Fruit fly (Drosophila melanogaster) whole organism, embryonic: Measurements from ENCODE around the gene CG44001.

Source experiments
- Bdp1 ChIP-seq: fragments of 200-800 bp; sonication (Bioruptor generic); optimal IDR thresholded peaks from 3 replicates; lab custom pipeline; 2016; ENCODE audit warnings: missing biosample characterization, missing genetic modification characterization
- CG10431 ChIP-seq: fragments of 200-800 bp; sonication (Bioruptor generic); optimal IDR thresholded peaks from 3 replicates; lab custom pipeline; 2018; ENCODE audit warnings: missing biosample characterization, mild to moderate bottlenecking, missing genetic modification characterization
- CG11695 ChIP-seq: fragments of 200-800 bp; sonication (Bioruptor generic); IDR thresholded peaks from 3 replicates; pipeline ENCODE4 v1.3.6; 2022; ENCODE audit warnings: missing biosample characterization, missing genetic modification characterization
- CG12299 ChIP-seq: fragments of 200-800 bp; sonication (Bioruptor generic); optimal IDR thresholded peaks from 2 replicates; lab custom pipeline; 2018; ENCODE audit warnings: missing biosample characterization, mild to moderate bottlenecking, missing genetic modification characterization
- CG12744 ChIP-seq: fragments of 200-800 bp; sonication (Bioruptor generic); optimal IDR thresholded peaks from 2 replicates; lab custom pipeline; 2016; ENCODE audit warnings: missing biosample characterization, missing genetic modification characterization
- CG15073 ChIP-seq: fragments of 200-800 bp; sonication (Bioruptor generic); optimal IDR thresholded peaks from 2 replicates; lab custom pipeline; 2016; ENCODE audit warnings: missing biosample characterization, missing genetic modification characterization
- CG1529 ChIP-seq: fragments of 200-800 bp; sonication (Bioruptor generic); optimal IDR thresholded peaks from 3 replicates; lab custom pipeline; 2018; ENCODE audit warnings: missing biosample characterization, missing genetic modification characterization
- CG15514 ChIP-seq: fragments of 200-800 bp; sonication (Bioruptor generic); optimal IDR thresholded peaks from 3 replicates; lab custom pipeline; 2017; ENCODE audit warnings: missing biosample characterization, missing genetic modification characterization, mild to moderate bottlenecking, moderate library complexity, missing genetic modification reagents
- CG1602 ChIP-seq: fragments of 200-800 bp; sonication (Bioruptor generic); optimal IDR thresholded peaks from 3 replicates; lab custom pipeline; 2016; ENCODE audit warnings: missing biosample characterization, missing genetic modification characterization
- CG17612 ChIP-seq: fragments of 200-800 bp; sonication (Bioruptor generic); IDR thresholded peaks from 2 replicates; pipeline ENCODE4 v1.3.6; 2022; ENCODE audit warnings: missing biosample characterization, missing genetic modification characterization
- CG17829 ChIP-seq: fragments of 200-800 bp; optimal IDR thresholded peaks from 2 replicates; lab custom pipeline; 2019; ENCODE audit warnings: missing biosample characterization, mild to moderate bottlenecking, missing genetic modification characterization, moderate library complexity
- CG2678 ChIP-seq: fragments of 200-800 bp; sonication (Bioruptor generic); optimal IDR thresholded peaks from 3 replicates; lab custom pipeline; 2019; ENCODE audit warnings: missing biosample characterization, mild to moderate bottlenecking, missing genetic modification characterization, moderate library complexity
- CG30431 ChIP-seq: fragments of 200-800 bp; sonication (Bioruptor generic); optimal IDR thresholded peaks from 2 replicates; lab custom pipeline; 2017; ENCODE audit warnings: missing biosample characterization, missing genetic modification characterization
- CG3065 ChIP-seq: fragments of 200-800 bp; sonication (Bioruptor generic); optimal IDR thresholded peaks from 2 replicates; lab custom pipeline; 2016; ENCODE audit warnings: missing biosample characterization, missing genetic modification characterization
- CG31388 ChIP-seq: fragments of 200-800 bp; sonication (Bioruptor generic); optimal IDR thresholded peaks from 2 replicates; lab custom pipeline; 2016; ENCODE audit warnings: missing biosample characterization, missing genetic modification characterization
- CG33557 ChIP-seq: fragments of 200-800 bp; sonication (Bioruptor generic); optimal IDR thresholded peaks from 2 replicates; lab custom pipeline; 2019; ENCODE audit warnings: missing biosample characterization, mild to moderate bottlenecking, missing genetic modification characterization, moderate library complexity
- CG4360 ChIP-seq: fragments of 200-800 bp; sonication (Bioruptor generic); IDR thresholded peaks from 2 replicates; pipeline ENCODE4 v1.3.6; 2022; ENCODE audit warnings: missing biosample characterization, missing genetic modification characterization
- CG4404 ChIP-seq: fragments of 200-800 bp; sonication (Bioruptor generic); IDR thresholded peaks from 2 replicates; pipeline ENCODE4 v1.3.6; 2022; ENCODE audit warnings: missing biosample characterization, missing genetic modification characterization
- CG4707 ChIP-seq: fragments of 200-800 bp; sonication (Bioruptor generic); optimal IDR thresholded peaks from 2 replicates; lab custom pipeline; 2018; ENCODE audit warnings: missing biosample characterization, mild to moderate bottlenecking, missing genetic modification characterization, moderate library complexity
- CG5245 ChIP-seq: fragments of 200-800 bp; sonication (Bioruptor generic); optimal IDR thresholded peaks from 3 replicates; lab custom pipeline; 2016; ENCODE audit warnings: missing biosample characterization, missing genetic modification characterization
- CG5953 ChIP-seq: fragments of 200-800 bp; sonication (Bioruptor generic); IDR thresholded peaks from 2 replicates; pipeline ENCODE4 v1.3.6; 2022; ENCODE audit warnings: missing biosample characterization, missing genetic modification characterization
- CG7928 ChIP-seq: fragments of 200-800 bp; sonication (Bioruptor generic); optimal IDR thresholded peaks from 2 replicates; lab custom pipeline; 2017; ENCODE audit warnings: missing biosample characterization, mild to moderate bottlenecking, missing genetic modification characterization
- CG8089 ChIP-seq: fragments of 200-800 bp; sonication (Bioruptor generic); optimal IDR thresholded peaks from 3 replicates; lab custom pipeline; 2016; ENCODE audit warnings: missing biosample characterization, missing genetic modification characterization
- CG8944 ChIP-seq: fragments of 200-800 bp; sonication (Bioruptor generic); optimal IDR thresholded peaks from 3 replicates; lab custom pipeline; 2016; ENCODE audit warnings: missing biosample characterization, missing genetic modification characterization
- Dad ChIP-seq: fragments of 200-800 bp; sonication (Bioruptor generic); optimal IDR thresholded peaks from 3 replicates; lab custom pipeline; 2016; ENCODE audit warnings: missing biosample characterization, missing genetic modification characterization
- Drgx ChIP-seq: fragments of 200-800 bp; sonication (Bioruptor generic); IDR thresholded peaks from 2 replicates; pipeline ENCODE4 v1.3.6; 2022; ENCODE audit warnings: missing biosample characterization, missing genetic modification characterization
- HHEX ChIP-seq: fragments of 200-800 bp; sonication (Bioruptor generic); optimal IDR thresholded peaks from 3 replicates; lab custom pipeline; 2017; ENCODE audit warnings: missing biosample characterization, mild to moderate bottlenecking, missing genetic modification characterization, missing genetic modification reagents
- Hey ChIP-seq: fragments of 200-800 bp; sonication (Bioruptor generic); optimal IDR thresholded peaks from 3 replicates; lab custom pipeline; 2018; ENCODE audit warnings: missing biosample characterization, mild to moderate bottlenecking, missing genetic modification characterization
- Hmr ChIP-seq: fragments of 200-800 bp; sonication (Bioruptor generic); optimal IDR thresholded peaks from 3 replicates; lab custom pipeline; 2017; ENCODE audit warnings: mild to moderate bottlenecking, missing biosample characterization, missing genetic modification reagents, missing genetic modification characterization
- Kr ChIP-seq: fragments of 200-800 bp; sonication (Bioruptor generic); optimal IDR thresholded peaks from 2 replicates; lab custom pipeline; 2017; ENCODE audit warnings: missing biosample characterization, mild to moderate bottlenecking, missing genetic modification characterization
- Lim3 ChIP-seq: fragments of 200-800 bp; sonication (Bioruptor generic); IDR thresholded peaks from 2 replicates; pipeline ENCODE4 v1.3.6; 2022; ENCODE audit warnings: missing biosample characterization, missing genetic modification characterization
- Lpt ChIP-seq: fragments of >200 bp; optimal IDR thresholded peaks from 2 replicates; lab custom pipeline; 2018; ENCODE audit warnings: missing biosample characterization, missing genetic modification characterization
- NfI ChIP-seq: fragments of 200-800 bp; sonication (Bioruptor generic); optimal IDR thresholded peaks from 3 replicates; lab custom pipeline; 2018; ENCODE audit warnings: missing biosample characterization, mild to moderate bottlenecking, missing genetic modification characterization, moderate library complexity
- ac ChIP-seq: fragments of 200-800 bp; sonication (Bioruptor generic); optimal IDR thresholded peaks from 3 replicates; lab custom pipeline; 2017; ENCODE audit warnings: missing biosample characterization, mild to moderate bottlenecking, missing genetic modification characterization
- amos ChIP-seq: fragments of 200-800 bp; sonication (Bioruptor generic); IDR thresholded peaks from 2 replicates; pipeline ENCODE4 v1.3.6; 2022; ENCODE audit warnings: missing biosample characterization, missing genetic modification characterization; ENCODE audit not compliant: partially characterized antibody
- aop ChIP-seq: fragments of 200-800 bp; sonication (Bioruptor generic); IDR thresholded peaks from 2 replicates; pipeline ENCODE4 v1.3.6; 2022; ENCODE audit warnings: missing biosample characterization, missing genetic modification characterization
- bigmax ChIP-seq: fragments of 200-800 bp; sonication (Bioruptor generic); optimal IDR thresholded peaks from 2 replicates; lab custom pipeline; 2018; ENCODE audit warnings: missing biosample characterization, mild to moderate bottlenecking, missing genetic modification characterization
- bowl ChIP-seq: fragments of 200-800 bp; sonication (Bioruptor generic); IDR thresholded peaks from 2 replicates; pipeline ENCODE4 v1.3.6; 2022; ENCODE audit warnings: missing biosample characterization, missing genetic modification characterization
- caup ChIP-seq: fragments of 200-800 bp; sonication (Bioruptor generic); optimal IDR thresholded peaks from 3 replicates; lab custom pipeline; 2017; ENCODE audit warnings: missing biosample characterization, mild to moderate bottlenecking, missing genetic modification characterization, moderate library complexity; ENCODE audit not compliant: severe bottlenecking
- cg ChIP-seq: fragments of 200-800 bp; sonication (Bioruptor generic); optimal IDR thresholded peaks from 3 replicates; lab custom pipeline; 2019; ENCODE audit warnings: missing biosample characterization, mild to moderate bottlenecking, missing genetic modification characterization, moderate library complexity
- ems ChIP-seq: fragments of 200-800 bp; sonication (Bioruptor generic); optimal IDR thresholded peaks from 3 replicates; lab custom pipeline; 2016; ENCODE audit warnings: missing biosample characterization, missing genetic modification characterization
- en ChIP-seq: fragments of 200-800 bp; sonication (Bioruptor generic); optimal IDR thresholded peaks from 2 replicates; lab custom pipeline; 2016; ENCODE audit warnings: missing biosample characterization, missing genetic modification characterization
- h ChIP-seq: fragments of >200 bp; optimal IDR thresholded peaks from 2 replicates; lab custom pipeline; 2017
- her ChIP-seq: fragments of 200-800 bp; sonication (Bioruptor generic); optimal IDR thresholded peaks from 2 replicates; lab custom pipeline; 2016; ENCODE audit warnings: missing biosample characterization, missing genetic modification characterization
- jigr1 ChIP-seq: fragments of 200-800 bp; sonication (Bioruptor generic); IDR thresholded peaks from 3 replicates; pipeline ENCODE4 v1.3.6; 2022; ENCODE audit warnings: missing biosample characterization, missing genetic modification characterization
- ken ChIP-seq: fragments of 200-800 bp; sonication (Bioruptor generic); IDR thresholded peaks from 3 replicates; pipeline ENCODE4 v1.3.6; 2022; ENCODE audit warnings: missing biosample characterization, missing genetic modification characterization
- oc ChIP-seq: fragments of 200-800 bp; sonication (Bioruptor generic); optimal IDR thresholded peaks from 2 replicates; lab custom pipeline; 2018; ENCODE audit warnings: missing biosample characterization, mild to moderate bottlenecking, missing genetic modification characterization, moderate library complexity
- slbo ChIP-seq: fragments of 200-800 bp; sonication (Bioruptor generic); IDR thresholded peaks from 2 replicates; pipeline ENCODE4 v1.3.6; 2022; ENCODE audit warnings: missing biosample characterization, missing genetic modification characterization
- ssp ChIP-seq: fragments of 200-800 bp; sonication (Bioruptor generic); IDR thresholded peaks from 2 replicates; pipeline ENCODE4 v1.3.6; 2022; ENCODE audit warnings: missing biosample characterization, missing genetic modification characterization
- sug ChIP-seq: fragments of 200-800 bp; optimal IDR thresholded peaks from 2 replicates; lab custom pipeline; 2019; ENCODE audit warnings: missing biosample characterization, mild to moderate bottlenecking, missing genetic modification characterization, moderate library complexity
- tna ChIP-seq: fragments of 200-800 bp; sonication (Bioruptor generic); IDR thresholded peaks from 2 replicates; pipeline ENCODE4 v1.3.6; 2022; ENCODE audit warnings: missing biosample characterization, missing genetic modification characterization; ENCODE audit not compliant: partially characterized antibody
- unc-4 ChIP-seq: fragments of 200-800 bp; sonication (Bioruptor generic); IDR thresholded peaks from 2 replicates; pipeline ENCODE4 v1.3.6; 2022; ENCODE audit warnings: missing biosample characterization, missing genetic modification characterization; ENCODE audit not compliant: partially characterized antibody
- wdn ChIP-seq: fragments of 200-800 bp; sonication (Bioruptor generic); IDR thresholded peaks from 2 replicates; pipeline ENCODE4 v1.3.6; 2022; ENCODE audit warnings: missing biosample characterization, missing genetic modification characterization

CG44001 gene

DNA sequence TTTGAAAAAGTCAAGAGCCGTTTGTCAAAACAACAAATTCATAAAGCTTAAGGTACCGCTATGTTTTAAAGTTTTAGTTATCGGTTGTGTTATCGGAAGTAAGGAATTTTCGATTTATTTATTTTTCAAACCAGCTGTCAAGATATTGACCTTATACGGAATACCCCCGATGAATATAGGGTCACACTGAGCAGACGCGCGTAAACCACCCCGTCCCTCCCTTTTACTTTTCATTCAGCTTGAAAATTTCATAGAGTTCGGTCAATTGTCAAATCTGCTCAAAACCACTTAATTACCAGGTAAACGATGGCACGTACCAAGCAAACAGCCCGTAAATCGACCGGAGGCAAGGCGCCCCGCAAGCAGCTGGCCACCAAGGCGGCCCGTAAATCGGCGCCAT lies 11.9 kb downstream of the CG44001 start, which contains the start of the genes CG14036 and His3.3A (continued):
- no peak for TF ChIP-seq Hey (tag; lab: Kevin White, UChicago)
- peak; percentile 24 for TF ChIP-seq HHEX
- no peak for TF ChIP-seq oc (tag; lab: Kevin White, UChicago)
- no peak for TF ChIP-seq her (GFP tag; lab: Kevin White, UChicago)
- no peak for TF ChIP-seq CG12744
- TF ChIP-seq CG17612 (GFP tag; lab: Robert Waterston, UW): no peak
- TF ChIP-seq CG31388: no peak
- no peak for TF ChIP-seq ac (GFP tag; lab: Kevin White, UChicago)
- TF ChIP-seq Drgx (GFP tag; lab: Robert Waterston, UW): no peak
- TF ChIP-seq Dad (GFP tag; lab: Kevin White, UChicago): peak; percentile 41
- TF ChIP-seq Lim3: no peak
- TF ChIP-seq aop: no peak
- TF ChIP-seq CG33557 (GFP tag; lab: Kevin White, UChicago): no peak
- no peak for TF ChIP-seq CG12299 (tag; lab: Kevin White, UChicago)
- no peak for TF ChIP-seq CG5245 (GFP tag; lab: Kevin White, UChicago)
- TF ChIP-seq unc-4: peak; percentile 69
- TF ChIP-seq tna: peak; percentile 59; the same call in 1 of the 2 replicates
- no peak for TF ChIP-seq caup (GFP tag; lab: Kevin White, UChicago)
- TF ChIP-seq ssp (GFP tag; lab: Robert Waterston, UW): peak; percentile 74
- TF ChIP-seq CG1529 (GFP tag; lab: Kevin White, UChicago): no peak
- TF ChIP-seq Kr: no peak
- no peak for TF ChIP-seq wdn (GFP tag; lab: Robert Waterston, UW)
- no peak for TF ChIP-seq cg (GFP tag; lab: Kevin White, UChicago)
- TF ChIP-seq slbo (GFP tag; lab: Robert Waterston, UW): no peak
- TF ChIP-seq CG11695 (GFP tag; lab: Robert Waterston, UW): 0 out of 3 replicates have a peak, but pooled peaks have one; percentile 11
- TF ChIP-seq CG2678 (tag; lab: Kevin White, UChicago): peak; percentile 14
- no peak for TF ChIP-seq CG8944 (GFP tag; lab: Kevin White, UChicago)
- no peak for TF ChIP-seq CG1602 (GFP tag; lab: Kevin White, UChicago)
- no peak for TF ChIP-seq CG15073
- TF ChIP-seq sug: peak; percentile 43
- TF ChIP-seq CG3065 (GFP tag; lab: Kevin White, UChicago): no peak
- no peak for TF ChIP-seq NfI
- peak; percentile 42 for TF ChIP-seq Hmr (GFP tag; lab: Kevin White, UChicago)
- TF ChIP-seq Lpt (GFP tag; lab: Kevin White, UChicago): no peak
- TF ChIP-seq CG7928 (GFP tag; lab: Kevin White, UChicago): peak; percentile 1
- TF ChIP-seq Bdp1 (GFP tag; lab: Kevin White, UChicago): no peak
- TF ChIP-seq CG4707 (GFP tag; lab: Kevin White, UChicago): no peak
- no peak for TF ChIP-seq en (GFP tag; lab: Kevin White, UChicago)
- no peak for TF ChIP-seq bigmax (GFP tag; lab: Kevin White, UChicago)
- no peak for TF ChIP-seq h (lab: Kevin White, UChicago)
- TF ChIP-seq CG4404 (GFP tag; lab: Robert Waterston, UW): no peak
- TF ChIP-seq ken (GFP tag; lab: Robert Waterston, UW): no peak
- no peak for TF ChIP-seq CG8089 (GFP tag; lab: Kevin White, UChicago)
- TF ChIP-seq CG15514: peak; percentile 82
- TF ChIP-seq CG17829 (tag; lab: Kevin White, UChicago): peak; percentile 56
- TF ChIP-seq jigr1 (GFP tag; lab: Robert Waterston, UW): no peak
- no peak for TF ChIP-seq CG4360 (GFP tag; lab: Robert Waterston, UW)
- TF ChIP-seq bowl (GFP tag; lab: Robert Waterston, UW): no peak
- peak; percentile 50 for TF ChIP-seq ems (GFP tag; lab: Kevin White, UChicago)
- peak; percentile 64; the same call in 1 of the 2 replicates for TF ChIP-seq amos (GFP tag; lab: Robert Waterston, UW)
- no peak for TF ChIP-seq CG30431 (GFP tag; lab: Kevin White, UChicago)
- peak; percentile 42 for TF ChIP-seq CG10431 (GFP tag; lab: Kevin White, UChicago)
- no peak for TF ChIP-seq CG5953 (GFP tag; lab: Robert Waterston, UW)
